Worm (Caenorhabditis elegans): Measurements from ENCODE around the gene K11G9.5.

DNA sequence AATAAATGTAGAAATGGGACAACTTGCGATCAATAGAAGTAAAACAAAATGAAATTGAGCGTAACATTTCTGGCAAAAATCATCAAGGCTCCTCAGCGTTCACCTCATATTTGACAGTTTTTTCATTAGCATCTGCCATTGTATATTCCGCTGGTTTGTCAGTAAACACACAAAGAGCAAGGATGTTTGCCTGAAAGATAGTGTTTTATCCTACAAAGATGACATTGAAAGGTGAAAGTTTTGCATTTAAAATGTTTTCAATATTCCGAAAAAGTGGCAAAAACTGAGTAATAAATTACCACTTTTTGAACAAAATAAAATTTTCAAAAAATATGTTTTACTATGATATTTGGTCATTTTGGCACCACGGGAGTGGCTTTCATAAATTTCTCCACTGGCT is 2.3 kb downstream of the K11G9.5 start:
- TF ChIP-seq hlh-30 (tag; optimal IDR thresholded peaks at IDR 0.05; ENCODE audit: insufficient read depth) (no peak), F37D6.2 (tag; optimal IDR thresholded peaks at IDR 0.05) (no peak), nhr-6 (tag; optimal IDR thresholded peaks at IDR 0.05) (no peak), skn-1 (tag; optimal IDR thresholded peaks at IDR 0.05) (no peak), F44E2.7 (GFP tag; IDR thresholded peaks at IDR 0.05) (no peak), nhr-237 (tag; optimal IDR thresholded peaks at IDR 0.05) (no peak), nhr-77 (tag; optimal IDR thresholded peaks at IDR 0.05) (no peak), snpc-1.2 (GFP tag; IDR thresholded peaks at IDR 0.05) (no peak), dve-1 (tag; optimal IDR thresholded peaks at IDR 0.05; ENCODE audit: insufficient read depth) (no peak), nhr-76 (tag; optimal IDR thresholded peaks at IDR 0.05) (no peak), ztf-11 (tag; optimal IDR thresholded peaks at IDR 0.05) (no peak), ceh-82 (tag; optimal IDR thresholded peaks at IDR 0.05) (no peak), lsy-2 (tag; optimal IDR thresholded peaks at IDR 0.05) (no peak), F26F4.8 (GFP tag; conservative IDR thresholded peaks at IDR 0.05) (no peak)

All from whole organism, L4 larva.